Worm (Caenorhabditis elegans) whole organism, mixed stage, embryonic: Measurements from ENCODE around the gene pyt-1.

ENCODE experiments used
- ces-1 ChIP-seq: fragments of 150-350 bp; optimal IDR thresholded peaks from 2 replicates; lab custom pipeline; 2014; ENCODE audit warnings: missing biosample characterization, missing genetic modification reagents, missing genetic modification characterization
- elt-1 ChIP-seq: sonication (generic microtip); optimal IDR thresholded peaks from 2 replicates; lab custom pipeline; 2017; ENCODE audit warnings: missing genetic modification characterization, mild to moderate bottlenecking, missing compliant biosample characterization, antibody characterized with exemption, moderate library complexity, borderline replicate concordance; ENCODE audit not compliant: insufficient read depth
- elt-3 ChIP-seq: fragments of 150-350 bp; optimal IDR thresholded peaks from 2 replicates; lab custom pipeline; 2014; ENCODE audit warnings: missing biosample characterization, missing genetic modification characterization
- nhr-237 ChIP-seq: fragments of 150-350 bp; optimal IDR thresholded peaks from 2 replicates; lab custom pipeline; 2014; ENCODE audit warnings: missing biosample characterization, missing genetic modification characterization
- nhr-28 ChIP-seq: fragments of 150-350 bp; optimal IDR thresholded peaks from 2 replicates; lab custom pipeline; 2014; ENCODE audit warnings: missing biosample characterization, missing genetic modification characterization
- nhr-76 ChIP-seq: sonication (generic microtip); optimal IDR thresholded peaks from 2 replicates; lab custom pipeline; 2017; ENCODE audit warnings: missing biosample characterization, missing genetic modification characterization
- sptf-1 ChIP-seq: sonication (generic microtip); optimal IDR thresholded peaks from 2 replicates; lab custom pipeline; 2017; ENCODE audit warnings: mild to moderate bottlenecking, missing genetic modification characterization, moderate library complexity, missing compliant biosample characterization
- unc-39 ChIP-seq: fragments of 150-350 bp; optimal IDR thresholded peaks from 2 replicates; lab custom pipeline; 2014; ENCODE audit warnings: missing biosample characterization, missing genetic modification characterization
- unc-62 ChIP-seq: fragments of 150-350 bp; optimal IDR thresholded peaks from 2 replicates; lab custom pipeline; 2014; ENCODE audit warnings: missing biosample characterization, missing genetic modification reagents, missing genetic modification characterization
- zip-8 ChIP-seq: fragments of 150-350 bp; optimal IDR thresholded peaks from 2 replicates; lab custom pipeline; 2014; ENCODE audit warnings: missing biosample characterization, missing genetic modification characterization

DNA sequence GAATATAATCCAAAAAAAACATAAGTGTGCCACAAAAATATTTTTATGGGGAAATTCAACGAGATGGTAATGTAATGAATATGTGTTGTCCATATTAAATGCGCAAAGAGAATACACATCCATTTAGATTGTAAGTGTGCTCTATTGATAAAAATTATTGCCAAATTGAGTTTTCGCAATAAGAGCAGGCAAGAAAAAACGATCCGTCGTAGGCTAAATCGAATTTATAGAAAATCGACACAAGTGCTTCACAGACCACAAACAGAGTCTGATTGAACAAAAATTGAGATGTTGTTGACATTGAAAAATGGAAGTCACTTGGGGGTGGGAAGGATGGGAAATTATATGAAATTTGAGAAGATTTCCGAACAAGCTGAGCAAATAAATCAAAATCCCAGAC lies 35.9 kb upstream of the pyt-1 start:
- TF ChIP-seq sptf-1 = no peak
- no peak for TF ChIP-seq zip-8 (tag; lab: Kevin White, UChicago)
- TF ChIP-seq nhr-28 = no peak
- no peak for TF ChIP-seq elt-3 (tag; lab: Kevin White, UChicago)
- TF ChIP-seq nhr-237 (tag; lab: Kevin White, UChicago) = no peak
- no peak for TF ChIP-seq unc-39 (tag; lab: Kevin White, UChicago)
- no peak for TF ChIP-seq elt-1 (tag; lab: Kevin White, UChicago)
- TF ChIP-seq unc-62 (GFP tag; lab: Kevin White, UChicago) = no peak
- TF ChIP-seq ces-1 (GFP tag; lab: Kevin White, UChicago) = peak; percentile 52
- TF ChIP-seq nhr-76 = no peak
